Fruit fly (Drosophila melanogaster) whole organism, embryonic: Measurements from ENCODE around the gene RfC4.

Source experiments
- Adf1 ChIP-seq: fragments of 200-800 bp; sonication (Bioruptor generic); IDR thresholded peaks from 2 replicates; pipeline ENCODE4 v1.3.6; 2022; ENCODE audit warnings: missing biosample characterization, missing genetic modification characterization
- BtbVII ChIP-seq: fragments of 200-800 bp; sonication (Bioruptor generic); optimal IDR thresholded peaks from 3 replicates; lab custom pipeline; 2017; ENCODE audit warnings: missing biosample characterization, mild to moderate bottlenecking, missing genetic modification characterization
- CG12071 ChIP-seq: fragments of 200-800 bp; sonication (Bioruptor generic); optimal IDR thresholded peaks from 3 replicates; lab custom pipeline; 2018; ENCODE audit warnings: missing biosample characterization, mild to moderate bottlenecking, missing genetic modification characterization
- CG13296 ChIP-seq: fragments of 200-800 bp; sonication (Bioruptor generic); optimal IDR thresholded peaks from 3 replicates; lab custom pipeline; 2018; ENCODE audit warnings: missing biosample characterization, mild to moderate bottlenecking, missing genetic modification characterization
- CG16863 ChIP-seq: fragments of 200-800 bp; sonication (Bioruptor generic); optimal IDR thresholded peaks from 3 replicates; lab custom pipeline; 2016; ENCODE audit warnings: missing biosample characterization, missing genetic modification characterization
- CG17385 ChIP-seq: fragments of 200-800 bp; sonication (Bioruptor generic); optimal IDR thresholded peaks from 3 replicates; lab custom pipeline; 2018; ENCODE audit warnings: missing biosample characterization, mild to moderate bottlenecking, missing genetic modification characterization
- CG17568 ChIP-seq: fragments of 200-800 bp; sonication (Bioruptor generic); optimal IDR thresholded peaks from 2 replicates; lab custom pipeline; 2018; ENCODE audit warnings: missing biosample characterization, mild to moderate bottlenecking, missing genetic modification characterization, moderate library complexity
- CG17912 ChIP-seq: fragments of 200-800 bp; sonication (Bioruptor generic); optimal IDR thresholded peaks from 2 replicates; lab custom pipeline; 2018; ENCODE audit warnings: missing biosample characterization, mild to moderate bottlenecking, missing genetic modification characterization
- CG18011 ChIP-seq: fragments of 200-800 bp; sonication (Bioruptor generic); optimal IDR thresholded peaks from 2 replicates; lab custom pipeline; 2017; ENCODE audit warnings: missing biosample characterization, missing genetic modification characterization, mild to moderate bottlenecking, moderate library complexity, missing genotype
- CG2120 ChIP-seq: fragments of 200-800 bp; sonication (Bioruptor generic); optimal IDR thresholded peaks from 3 replicates; lab custom pipeline; 2016; ENCODE audit warnings: missing biosample characterization, missing genetic modification characterization
- CG4360 ChIP-seq: fragments of 200-800 bp; sonication (Bioruptor generic); IDR thresholded peaks from 2 replicates; pipeline ENCODE4 v1.3.6; 2022; ENCODE audit warnings: missing biosample characterization, missing genetic modification characterization
- CG6254 ChIP-seq: fragments of 200-800 bp; sonication (Bioruptor generic); optimal IDR thresholded peaks from 3 replicates; lab custom pipeline; 2017; ENCODE audit warnings: mild to moderate bottlenecking, missing biosample characterization, missing genetic modification reagents, missing genetic modification characterization
- CG6791 ChIP-seq: fragments of 200-800 bp; sonication (Bioruptor generic); IDR thresholded peaks from 3 replicates; pipeline ENCODE4 v1.3.6; 2022; ENCODE audit warnings: missing biosample characterization, missing genetic modification characterization; ENCODE audit not compliant: partially characterized antibody
- CG7928 ChIP-seq: fragments of 200-800 bp; sonication (Bioruptor generic); optimal IDR thresholded peaks from 2 replicates; lab custom pipeline; 2017; ENCODE audit warnings: missing biosample characterization, mild to moderate bottlenecking, missing genetic modification characterization
- CG7963 ChIP-seq: fragments of 200-800 bp; sonication (Bioruptor generic); IDR thresholded peaks from 3 replicates; pipeline ENCODE4 v1.3.6; 2022; ENCODE audit warnings: missing biosample characterization, missing genetic modification characterization; ENCODE audit not compliant: partially characterized antibody
- CG8290 ChIP-seq, 3 experiments: fragments of 200-800 bp; sonication (Bioruptor generic); optimal IDR thresholded peaks; 2 replicates each; lab custom pipeline; 2016 to 2019; ENCODE audit warnings: missing biosample characterization in 3 of 3, missing genetic modification characterization in 3 of 3, mild to moderate bottlenecking in 2 of 3, moderate library complexity in 1 of 3
- CG8924 ChIP-seq: fragments of 200-800 bp; optimal IDR thresholded peaks from 3 replicates; lab custom pipeline; 2019; ENCODE audit warnings: missing biosample characterization, mild to moderate bottlenecking, missing genetic modification characterization, moderate library complexity
- CG9437 ChIP-seq: fragments of 200-800 bp; sonication (Bioruptor generic); optimal IDR thresholded peaks from 2 replicates; lab custom pipeline; 2018; ENCODE audit warnings: missing biosample characterization, mild to moderate bottlenecking, missing genetic modification characterization
- CG9932 ChIP-seq: fragments of 200-800 bp; sonication (Bioruptor generic); IDR thresholded peaks from 2 replicates; pipeline ENCODE4 v1.3.6; 2022; ENCODE audit warnings: missing biosample characterization, missing genetic modification characterization
- Chrac-16 ChIP-seq: fragments of 200-800 bp; sonication (Bioruptor generic); optimal IDR thresholded peaks from 3 replicates; lab custom pipeline; 2016; ENCODE audit warnings: missing biosample characterization, missing genetic modification characterization
- Dbx ChIP-seq: fragments of 200-800 bp; sonication (Bioruptor generic); IDR thresholded peaks from 3 replicates; pipeline ENCODE4 v1.3.6; 2022; ENCODE audit warnings: missing biosample characterization, missing genetic modification characterization
- Deaf1 ChIP-seq: fragments of 200-800 bp; optimal IDR thresholded peaks from 3 replicates; lab custom pipeline; 2019; ENCODE audit warnings: missing biosample characterization, mild to moderate bottlenecking, missing genetic modification characterization, moderate library complexity
- Hsf ChIP-seq: fragments of 200-800 bp; sonication (Bioruptor generic); optimal IDR thresholded peaks from 3 replicates; lab custom pipeline; 2016; ENCODE audit warnings: missing biosample characterization, missing genetic modification characterization
- Lhr ChIP-seq: fragments of 200-800 bp; sonication (Bioruptor generic); optimal IDR thresholded peaks from 3 replicates; lab custom pipeline; 2017; ENCODE audit warnings: mild to moderate bottlenecking, missing biosample characterization, missing genetic modification reagents, missing genetic modification characterization
- Meics ChIP-seq: fragments of 200-800 bp; sonication (Bioruptor generic); optimal IDR thresholded peaks from 2 replicates; lab custom pipeline; 2017; ENCODE audit warnings: missing biosample characterization, mild to moderate bottlenecking, missing genetic modification characterization
- Nf-YC ChIP-seq: fragments of 200-800 bp; optimal IDR thresholded peaks from 3 replicates; lab custom pipeline; 2019; ENCODE audit warnings: missing biosample characterization, mild to moderate bottlenecking, missing genetic modification characterization, moderate library complexity
- Ptx1 ChIP-seq: fragments of 200-800 bp; sonication (Bioruptor generic); IDR thresholded peaks from 2 replicates; pipeline ENCODE4 v1.3.6; 2022; ENCODE audit warnings: missing biosample characterization, missing genetic modification characterization
- Sry-δ ChIP-seq: fragments of 200-800 bp; sonication (Bioruptor generic); optimal IDR thresholded peaks from 2 replicates; lab custom pipeline; 2016; ENCODE audit warnings: missing biosample characterization, missing genetic modification characterization
- TFAM ChIP-seq: fragments of 200-800 bp; sonication (Bioruptor generic); optimal IDR thresholded peaks from 2 replicates; lab custom pipeline; 2017; ENCODE audit warnings: missing biosample characterization, missing genetic modification characterization, inconsistent platforms
- Trl ChIP-seq, 3 experiments: fragments of >200 bp in 2 of 3; fragments of 200-800 bp in 1 of 3; sonication (Bioruptor generic) in 1 of 3; optimal IDR thresholded peaks; 2 replicates in 1 of 3; 3 replicates in 2 of 3; lab custom pipeline; 2016 to 2017; ENCODE audit warnings: missing biosample characterization in 1 of 3, missing genetic modification characterization in 1 of 3
- ab ChIP-seq: fragments of 200-800 bp; sonication (Bioruptor generic); optimal IDR thresholded peaks from 2 replicates; lab custom pipeline; 2016; ENCODE audit warnings: missing biosample characterization, missing genetic modification characterization
- az2 ChIP-seq: fragments of 200-800 bp; sonication (Bioruptor generic); optimal IDR thresholded peaks from 3 replicates; lab custom pipeline; 2016; ENCODE audit warnings: missing biosample characterization, missing genetic modification characterization
- bbx ChIP-seq: fragments of 200-800 bp; sonication (Bioruptor generic); IDR thresholded peaks from 2 replicates; pipeline ENCODE4 v1.3.6; 2022; ENCODE audit warnings: missing biosample characterization, missing genetic modification characterization; ENCODE audit not compliant: partially characterized antibody
- eve ChIP-seq, 2 experiments: fragments of >200 bp; optimal IDR thresholded peaks; 2 replicates each; lab custom pipeline; 2017; ENCODE audit warnings: missing biosample characterization in 2 of 2, missing genetic modification characterization in 2 of 2
- gem ChIP-seq: fragments of 200-800 bp; sonication (Bioruptor generic); optimal IDR thresholded peaks from 2 replicates; lab custom pipeline; 2019; ENCODE audit warnings: missing biosample characterization, mild to moderate bottlenecking, missing genetic modification characterization, moderate library complexity
- gsb-n ChIP-seq: fragments of 200-800 bp; sonication (Bioruptor generic); optimal IDR thresholded peaks from 3 replicates; lab custom pipeline; 2018; ENCODE audit warnings: missing biosample characterization, mild to moderate bottlenecking, missing genetic modification characterization
- h ChIP-seq: fragments of >200 bp; optimal IDR thresholded peaks from 2 replicates; lab custom pipeline; 2017
- her ChIP-seq: fragments of 200-800 bp; sonication (Bioruptor generic); optimal IDR thresholded peaks from 2 replicates; lab custom pipeline; 2016; ENCODE audit warnings: missing biosample characterization, missing genetic modification characterization
- kay ChIP-seq: fragments of 200-800 bp; sonication (Bioruptor generic); optimal IDR thresholded peaks from 2 replicates; lab custom pipeline; 2016; ENCODE audit warnings: missing biosample characterization, missing genetic modification characterization
- ken ChIP-seq: fragments of 200-800 bp; sonication (Bioruptor generic); IDR thresholded peaks from 3 replicates; pipeline ENCODE4 v1.3.6; 2022; ENCODE audit warnings: missing biosample characterization, missing genetic modification characterization
- kni ChIP-seq: fragments of 200-800 bp; sonication (Bioruptor generic); optimal IDR thresholded peaks from 3 replicates; lab custom pipeline; 2017; ENCODE audit warnings: mild to moderate bottlenecking, missing biosample characterization, missing genetic modification reagents, missing genetic modification characterization
- lov ChIP-seq, 2 experiments: fragments of 200-800 bp in 1 of 2; fragments of >200 bp in 1 of 2; sonication (Bioruptor generic) in 1 of 2; IDR thresholded peaks in 1 of 2; optimal IDR thresholded peaks in 1 of 2; 2 replicates in 1 of 2; 3 replicates in 1 of 2; pipeline versions ENCODE4 v1.3.6 to Lab custom; 2017 to 2022; ENCODE audit warnings: missing biosample characterization in 1 of 2, missing genetic modification characterization in 1 of 2
- mam ChIP-seq: fragments of 200-800 bp; sonication (Bioruptor generic); optimal IDR thresholded peaks from 3 replicates; lab custom pipeline; 2016; ENCODE audit warnings: missing biosample characterization, missing genetic modification characterization
- nom ChIP-seq: fragments of 200-800 bp; sonication (Bioruptor generic); optimal IDR thresholded peaks from 2 replicates; lab custom pipeline; 2017; ENCODE audit warnings: missing biosample characterization, missing genetic modification characterization, mild to moderate bottlenecking, moderate library complexity, missing genetic modification reagents
- pum ChIP-seq: fragments of 200-800 bp; sonication (Bioruptor generic); optimal IDR thresholded peaks from 2 replicates; lab custom pipeline; 2016; ENCODE audit warnings: missing biosample characterization, missing genetic modification characterization
- sna ChIP-seq: fragments of 200-800 bp; sonication (Bioruptor generic); IDR thresholded peaks from 2 replicates; pipeline ENCODE4 v1.3.6; 2022; ENCODE audit warnings: missing biosample characterization, missing genetic modification characterization; ENCODE audit not compliant: partially characterized antibody
- stwl ChIP-seq: fragments of 200-800 bp; sonication (Bioruptor generic); optimal IDR thresholded peaks from 3 replicates; lab custom pipeline; 2018; ENCODE audit warnings: missing biosample characterization, mild to moderate bottlenecking, missing genetic modification characterization, moderate library complexity
- tap ChIP-seq: fragments of 200-800 bp; optimal IDR thresholded peaks from 3 replicates; lab custom pipeline; 2019; ENCODE audit warnings: missing biosample characterization, mild to moderate bottlenecking, missing genetic modification characterization, moderate library complexity

Gene RfC4

DNA sequence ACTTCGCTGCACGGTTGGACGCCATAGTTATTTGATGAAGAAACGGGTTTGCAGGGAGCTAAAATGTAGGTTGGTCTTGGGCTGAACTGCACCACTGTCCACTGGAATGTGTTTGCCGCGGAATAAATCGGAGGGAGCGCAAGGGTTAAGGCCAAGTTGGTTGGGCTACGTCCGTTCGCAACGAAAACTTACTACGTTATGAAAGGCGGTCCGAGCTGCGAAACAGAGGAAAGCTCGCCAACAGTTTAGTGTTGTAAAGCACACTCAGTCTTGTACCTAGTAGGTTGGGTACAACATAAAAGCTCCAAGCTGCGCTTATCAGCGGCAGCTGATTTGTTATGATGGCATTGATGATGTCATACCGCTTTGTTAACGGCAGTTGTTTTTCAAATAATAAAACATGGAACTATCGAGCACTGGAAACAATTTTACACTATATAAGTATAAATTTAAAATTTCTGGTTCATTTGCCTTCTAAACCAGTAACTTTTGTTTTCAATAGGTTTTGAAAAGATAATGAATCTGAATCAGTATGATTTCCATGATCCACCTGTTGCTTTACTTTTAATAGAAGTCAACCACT, 13.6 kb downstream of the RfC4 start, which contains the start of gene Chd64 (continued):
- TF ChIP-seq Lhr (peak; percentile 0), mam (GFP tag; lab: Kevin White, UChicago) (peak; percentile 4), lov (optimal IDR thresholded peaks at IDR 0.05; lab: Kevin White, UChicago) (no peak), lov (GFP tag; IDR thresholded peaks at IDR 0.05; lab: Robert Waterston, UW) (no peak), kay (GFP tag; lab: Kevin White, UChicago) (peak; percentile 34), her (GFP tag; lab: Kevin White, UChicago) (peak; percentile 12), CG6254 (GFP tag; lab: Kevin White, UChicago) (peak; percentile 1), TFAM (GFP tag; lab: Kevin White, UChicago) (no peak), CG17385 (GFP tag; lab: Kevin White, UChicago) (peak; percentile 52), CG9437 (GFP tag; lab: Kevin White, UChicago) (peak; percentile 91), gsb-n (tag; lab: Kevin White, UChicago) (no peak), gem (tag; lab: Kevin White, UChicago) (peak; percentile 61), Trl (optimal IDR thresholded peaks at IDR 0.05; lab: Kevin White, UChicago) (no peak), Trl (GFP tag; optimal IDR thresholded peaks at IDR 0.05; lab: Kevin White, UChicago) (peak; percentile 36), CG13296 (GFP tag; lab: Kevin White, UChicago) (peak; percentile 68), eve (GFP tag; optimal IDR thresholded peaks at IDR 0.05; lab: Kevin White, UChicago) (peak in 1 of 2 experiments; percentile 86), Nf-YC (tag; lab: Kevin White, UChicago) (peak; percentile 48), BtbVII (GFP tag; lab: Kevin White, UChicago) (peak; percentile 89), ab (GFP tag; lab: Kevin White, UChicago) (no peak), Meics (GFP tag; lab: Kevin White, UChicago) (peak; percentile 58), h (lab: Kevin White, UChicago) (no peak), stwl (tag; lab: Kevin White, UChicago) (peak; percentile 74), Sry-δ (peak; percentile 5), ken (GFP tag; lab: Robert Waterston, UW) (peak; percentile 29; the same call in 1 of the 3 replicates), Hsf (peak; percentile 23), CG12071 (GFP tag; lab: Kevin White, UChicago) (peak; percentile 47), CG8290 (GFP tag; optimal IDR thresholded peaks at IDR 0.05; lab: Kevin White, UChicago) (peak; percentile 3), CG8290 (tag; optimal IDR thresholded peaks at IDR 0.05; lab: Kevin White, UChicago) (peak in 1 of 2 experiments; percentile 77), CG8924 (tag; lab: Kevin White, UChicago) (peak; percentile 39), az2 (GFP tag; lab: Kevin White, UChicago) (peak; percentile 37), CG2120 (GFP tag; lab: Kevin White, UChicago) (peak; percentile 71), nom (peak; percentile 74), bbx (GFP tag; lab: Robert Waterston, UW) (peak; percentile 46), Chrac-16 (GFP tag; lab: Kevin White, UChicago) (peak; percentile 5), CG9932 (GFP tag; lab: Robert Waterston, UW) (peak; percentile 50), CG17568 (GFP tag; lab: Kevin White, UChicago) (peak; percentile 62), Ptx1 (no peak), pum (GFP tag; lab: Kevin White, UChicago) (no peak), CG7963 (no peak), CG6791 (GFP tag; lab: Robert Waterston, UW) (0 out of 3 replicates have a peak, but pooled peaks have one; percentile 19), tap (tag; lab: Kevin White, UChicago) (peak; percentile 12), CG17912 (GFP tag; lab: Kevin White, UChicago) (peak; percentile 17), CG4360 (GFP tag; lab: Robert Waterston, UW) (peak; percentile 52; the same call in 1 of the 2 replicates), sna (peak; percentile 68), CG16863 (no peak), Deaf1 (tag; lab: Kevin White, UChicago) (peak; percentile 46), CG18011 (no peak), kni (peak; percentile 29), Dbx (GFP tag; lab: Robert Waterston, UW) (peak; percentile 77), Adf1 (peak; percentile 50; the same call in 1 of the 2 replicates), CG7928 (GFP tag; lab: Kevin White, UChicago) (peak; percentile 11)
